Worm (Caenorhabditis elegans): ENCODE data around the gene ckc-1.

ce11 chrX:3572490-3572889 is 3.9 kb upstream of the ckc-1 start, which contains the start of gene vit-3:
- TF ChIP-seq nhr-25 (tag; optimal IDR thresholded peaks at IDR 0.05) (no peak), pqm-1 (tag; optimal IDR thresholded peaks at IDR 0.05) (no peak), pha-4 (tag; optimal IDR thresholded peaks at IDR 0.05) (no peak), elt-2 (tag; optimal IDR thresholded peaks at IDR 0.05) (no peak), nhr-23 (tag; optimal IDR thresholded peaks at IDR 0.05) (no peak), nhr-12 (tag; optimal IDR thresholded peaks at IDR 0.05) (no peak), nhr-28 (tag; optimal IDR thresholded peaks at IDR 0.05) (no peak)

Measured in whole organism, L3 larva.